Worm (Caenorhabditis elegans) whole organism, L3 larva: ENCODE data around the gene rpl-33.

Source experiments
- R02D3.7 ChIP-seq: fragments of 150-350 bp; optimal IDR thresholded peaks from 2 replicates; lab custom pipeline; 2014; ENCODE audit warnings: missing biosample characterization, missing genetic modification characterization
- ZK546.5 ChIP-seq: sonication (generic microtip); optimal IDR thresholded peaks from 2 replicates; lab custom pipeline; 2017; ENCODE audit warnings: missing biosample characterization, missing genetic modification characterization
- aly-2 ChIP-seq: fragments of 150-350 bp; optimal IDR thresholded peaks from 2 replicates; lab custom pipeline; 2014; ENCODE audit warnings: missing biosample characterization, missing genetic modification characterization
- ama-1 ChIP-seq: fragments of 150-350 bp; optimal IDR thresholded peaks from 2 replicates; lab custom pipeline; 2018
- ceh-16 ChIP-seq: sonication (generic microtip); optimal IDR thresholded peaks from 2 replicates; lab custom pipeline; 2017; ENCODE audit warnings: missing biosample characterization, missing genetic modification characterization
- ceh-28 ChIP-seq: fragments of 150-350 bp; optimal IDR thresholded peaks from 2 replicates; lab custom pipeline; 2014; ENCODE audit warnings: missing biosample characterization, missing genetic modification reagents, missing genetic modification characterization
- daf-12 ChIP-seq: fragments of 150-350 bp; optimal IDR thresholded peaks from 2 replicates; lab custom pipeline; 2014; ENCODE audit warnings: missing biosample characterization, missing genetic modification reagents, missing genetic modification characterization
- egl-27 ChIP-seq: sonication (generic microtip); optimal IDR thresholded peaks from 4 replicates; lab custom pipeline; 2017; ENCODE audit warnings: missing biosample characterization, missing genetic modification reagents, missing genetic modification characterization
- egl-5 ChIP-seq: fragments of 150-350 bp; optimal IDR thresholded peaks from 2 replicates; lab custom pipeline; 2017; ENCODE audit warnings: missing biosample characterization, missing genetic modification reagents, missing genetic modification characterization, inconsistent platforms
- elt-2 ChIP-seq: sonication (generic microtip); optimal IDR thresholded peaks from 2 replicates; lab custom pipeline; 2016; ENCODE audit warnings: missing genetic modification reagents, mild to moderate bottlenecking, missing genetic modification characterization, missing compliant biosample characterization
- elt-3 ChIP-seq, 3 experiments: fragments of 150-350 bp in 1 of 3; sonication (generic microtip) in 2 of 3; optimal IDR thresholded peaks; 2 replicates in 2 of 3; 4 replicates in 1 of 3; lab custom pipeline; 2014 to 2017; ENCODE audit warnings: missing biosample characterization in 3 of 3, missing genetic modification characterization in 3 of 3
- eor-1 ChIP-seq, 2 experiments: fragments of 150-350 bp; optimal IDR thresholded peaks; 2 replicates each; lab custom pipeline; 2014 to 2018; ENCODE audit warnings: missing biosample characterization in 2 of 2, missing genetic modification characterization in 2 of 2
- fos-1 ChIP-seq: fragments of 150-350 bp; optimal IDR thresholded peaks from 2 replicates; lab custom pipeline; 2014; ENCODE audit warnings: missing biosample characterization, missing genetic modification characterization
- jun-1 ChIP-seq: fragments of 150-350 bp; optimal IDR thresholded peaks from 2 replicates; lab custom pipeline; 2014; ENCODE audit warnings: missing biosample characterization, missing genetic modification reagents, missing genetic modification characterization
- lin-15B ChIP-seq: fragments of 150-350 bp; optimal IDR thresholded peaks from 2 replicates; lab custom pipeline; 2014; ENCODE audit warnings: missing biosample characterization, missing genetic modification characterization
- mdl-1 ChIP-seq: fragments of 150-350 bp; optimal IDR thresholded peaks from 2 replicates; lab custom pipeline; 2014; ENCODE audit warnings: missing biosample characterization, missing genetic modification characterization
- mml-1 ChIP-seq: fragments of 150-350 bp; sonication (generic microtip); optimal IDR thresholded peaks from 3 replicates; lab custom pipeline; 2014; ENCODE audit warnings: missing biosample characterization, missing genetic modification characterization
- nfya-1 ChIP-seq: sonication (generic microtip); optimal IDR thresholded peaks from 2 replicates; lab custom pipeline; 2017; ENCODE audit warnings: missing genetic modification characterization, mild to moderate bottlenecking, missing compliant biosample characterization, antibody characterized with exemption, moderate library complexity; ENCODE audit not compliant: insufficient read depth
- nhr-23 ChIP-seq: fragments of 150-350 bp; optimal IDR thresholded peaks from 2 replicates; lab custom pipeline; 2014; ENCODE audit warnings: missing biosample characterization, missing genetic modification reagents, missing genetic modification characterization
- nhr-237 ChIP-seq: fragments of 150-350 bp; optimal IDR thresholded peaks from 2 replicates; lab custom pipeline; 2014; ENCODE audit warnings: missing biosample characterization, missing genetic modification characterization
- nhr-25 ChIP-seq: sonication (generic microtip); optimal IDR thresholded peaks from 2 replicates; lab custom pipeline; 2017; ENCODE audit warnings: missing biosample characterization, missing genetic modification characterization
- nhr-28 ChIP-seq: fragments of 150-350 bp; optimal IDR thresholded peaks from 2 replicates; lab custom pipeline; 2014; ENCODE audit warnings: missing biosample characterization, missing genetic modification characterization
- nhr-77 ChIP-seq: fragments of 150-350 bp; optimal IDR thresholded peaks from 2 replicates; lab custom pipeline; 2014; ENCODE audit warnings: missing biosample characterization, missing genetic modification characterization
- pha-4 ChIP-seq: fragments of 150-350 bp; optimal IDR thresholded peaks from 2 replicates; lab custom pipeline; 2014; ENCODE audit warnings: missing biosample characterization, missing genetic modification reagents, missing genetic modification characterization
- pqm-1 ChIP-seq: fragments of 150-350 bp; optimal IDR thresholded peaks from 2 replicates; lab custom pipeline; 2017; ENCODE audit warnings: missing biosample characterization, missing genetic modification characterization, inconsistent platforms
- sea-2 ChIP-seq: fragments of 150-350 bp; sonication (generic microtip); optimal IDR thresholded peaks from 4 replicates; lab custom pipeline; 2014; ENCODE audit warnings: missing biosample characterization, missing genetic modification reagents, missing genetic modification characterization
- skn-1 ChIP-seq: fragments of 150-350 bp; optimal IDR thresholded peaks from 2 replicates; lab custom pipeline; 2014; ENCODE audit warnings: missing biosample characterization, missing genetic modification characterization
- tbx-2 ChIP-seq: sonication (generic microtip); optimal IDR thresholded peaks from 2 replicates; lab custom pipeline; 2016; ENCODE audit warnings: mild to moderate bottlenecking, missing genetic modification characterization, missing compliant biosample characterization
- zag-1 ChIP-seq: fragments of 150-350 bp; optimal IDR thresholded peaks from 2 replicates; lab custom pipeline; 2014; ENCODE audit warnings: missing biosample characterization, missing genetic modification characterization

Gene rpl-33

DNA sequence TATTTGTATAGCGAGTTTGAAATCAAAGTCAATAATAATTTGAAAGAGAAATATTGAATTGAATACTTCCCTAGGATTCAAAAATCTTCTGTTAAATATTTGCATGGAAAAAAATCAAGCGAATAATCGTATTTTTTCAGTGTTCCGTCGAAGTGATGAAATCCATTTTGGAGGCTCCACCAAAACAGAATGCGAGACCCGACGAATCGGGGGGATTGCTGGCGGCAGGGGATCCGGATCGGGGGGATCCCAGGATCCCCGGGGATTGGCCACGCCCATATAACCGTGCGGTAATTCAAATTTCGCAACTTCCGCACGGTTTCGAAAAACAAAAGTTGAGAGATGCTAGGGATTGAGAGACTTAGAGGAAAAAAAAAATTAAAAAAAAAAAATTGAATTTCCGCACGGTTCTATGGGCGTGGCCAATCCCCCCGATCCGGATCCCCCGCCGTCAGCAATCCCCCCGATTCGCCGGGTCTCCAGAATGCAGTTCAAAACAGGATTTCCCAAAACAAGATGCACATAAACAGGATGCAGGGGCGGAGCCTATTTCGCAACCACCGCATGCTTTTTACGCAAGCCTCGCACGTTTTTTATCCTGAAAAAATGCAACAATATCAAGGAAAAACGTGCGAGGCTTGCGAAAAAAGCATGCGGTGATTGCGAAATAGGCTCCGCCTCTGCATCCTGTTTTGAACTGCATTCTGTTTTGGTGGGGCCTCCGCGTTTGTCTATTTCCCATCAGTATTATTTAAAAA, 17.5 kb downstream of the rpl-33 start, which contains the start of gene F10E7.11:
F10E7.11 (minus strand) TSS at position 232 of the 758 bp plus-strand sequence.
- TF ChIP-seq mml-1 (tag; lab: Kevin White, UChicago) (no peak), nhr-23 (tag; lab: Kevin White, UChicago) (no peak), ZK546.5 (tag; lab: Kevin White, UChicago) (no peak), ama-1 (lab: Kevin White, UChicago) (no peak), nfya-1 (tag; lab: Kevin White, UChicago) (peak; percentile 11), lin-15B (tag; lab: Kevin White, UChicago) (peak; percentile 2)
- TF ChIP-seq, all 47 proteins: peak for 2

DNA sequence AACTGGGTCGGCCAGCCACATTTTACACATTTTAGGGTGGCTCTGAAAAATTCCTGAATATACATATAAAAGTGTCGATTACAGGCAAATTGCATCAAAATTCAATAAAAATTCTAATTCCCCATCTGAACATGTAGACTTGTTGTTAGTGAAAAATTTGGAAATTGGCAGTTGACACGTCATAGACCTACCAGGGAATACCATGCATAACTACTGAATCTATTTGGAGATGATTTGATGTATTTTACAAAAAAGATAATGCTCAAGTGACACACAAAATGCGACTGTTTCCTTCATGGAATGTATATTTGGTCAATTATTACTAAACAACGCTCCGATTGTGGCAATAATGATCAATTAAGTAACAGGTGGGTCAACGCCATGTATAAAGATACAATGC, 21.1 kb downstream of the rpl-33 start, which contains the start of gene F10E7.1:
F10E7.1 (plus strand) TSS at position 301 of the 400 bp plus-strand sequence.
- no peak for TF ChIP-seq eor-1 (tag; optimal IDR thresholded peaks at IDR 0.05; lab: Kevin White, UChicago)
- TF ChIP-seq, all 47 proteins: peak for 0

DNA sequence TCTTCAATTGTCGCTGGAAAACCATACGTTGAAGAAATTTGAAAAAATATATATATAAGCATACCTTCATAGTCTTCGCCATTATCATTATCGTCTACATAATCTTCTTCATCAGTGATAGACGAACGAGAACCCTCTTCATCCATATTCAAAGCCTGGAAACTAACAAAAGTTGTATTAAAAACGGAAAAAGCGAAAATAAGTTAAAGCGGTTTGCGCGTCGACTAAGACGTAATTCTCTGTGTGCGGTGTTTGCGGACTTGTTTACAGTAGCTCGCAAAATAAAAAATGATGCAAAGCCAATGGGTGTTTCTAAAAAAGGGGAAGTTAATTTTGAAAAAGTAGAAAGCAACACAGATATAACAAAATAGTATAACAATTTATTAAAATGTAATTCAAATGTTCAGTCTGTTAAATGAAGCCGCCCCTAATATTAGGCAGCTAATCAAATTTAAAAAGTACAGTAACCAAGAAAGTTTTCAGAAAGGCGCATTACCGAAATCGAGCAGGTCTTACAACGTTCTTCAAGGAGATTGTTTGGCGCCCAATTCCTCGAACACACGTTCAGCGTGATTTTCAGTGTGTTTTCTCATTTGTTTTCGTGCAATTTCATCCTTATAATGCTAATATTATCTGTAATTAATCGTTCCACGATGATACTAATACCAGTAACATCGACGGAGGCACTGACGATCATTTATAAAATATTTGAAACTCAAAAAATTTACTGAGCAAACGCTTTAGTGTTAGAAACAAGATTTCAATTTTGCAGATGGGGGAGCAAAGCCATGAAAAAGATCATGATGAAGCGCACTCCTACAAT, 26.7 kb downstream of the rpl-33 start, which contains the start of the genes T07F8.4 and gld-3:
T07F8.4 (minus strand) TSS at position 162 of the 823 bp plus-strand sequence.
gld-3 (plus strand) TSS at position 773 of the 823 bp plus-strand sequence.
- TF ChIP-seq egl-5 (tag; lab: Kevin White, UChicago), result no peak
- no peak for TF ChIP-seq nhr-28 (tag; lab: Kevin White, UChicago)
- peak; percentile 36 for TF ChIP-seq lin-15B (tag; lab: Kevin White, UChicago)
- TF ChIP-seq ceh-28 (tag; lab: Kevin White, UChicago), result no peak
- peak; percentile 83 for TF ChIP-seq nfya-1 (tag; lab: Kevin White, UChicago)
- peak; percentile 14 for TF ChIP-seq nhr-25 (tag; lab: Kevin White, UChicago)

DNA sequence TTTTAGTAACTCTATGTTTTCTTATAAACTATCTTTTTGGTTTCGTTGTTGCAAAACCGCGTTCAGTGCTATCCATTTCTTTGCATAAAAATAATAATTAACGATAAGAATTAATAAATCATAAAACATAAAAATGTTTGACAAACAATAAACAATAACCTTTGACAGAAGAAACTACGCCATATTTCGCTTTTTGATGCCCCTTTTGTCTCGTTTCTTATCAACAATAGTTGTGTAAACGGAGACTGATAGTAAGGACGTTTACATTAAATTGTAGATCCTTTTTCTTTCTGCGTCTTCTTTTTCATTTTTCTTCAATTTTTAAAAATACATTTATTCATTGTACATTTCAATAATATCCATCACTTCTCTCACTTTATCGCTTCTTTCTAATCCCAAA, 33.7 kb downstream of the rpl-33 start:
- peak; percentile 76 for TF ChIP-seq pha-4 (tag; lab: Kevin White, UChicago)
- TF ChIP-seq pqm-1, result peak; percentile 86
- peak; percentile 82 for TF ChIP-seq elt-2
- no peak for TF ChIP-seq ZK546.5 (tag; lab: Kevin White, UChicago)
- no peak for TF ChIP-seq ceh-16 (tag; lab: Kevin White, UChicago)

DNA sequence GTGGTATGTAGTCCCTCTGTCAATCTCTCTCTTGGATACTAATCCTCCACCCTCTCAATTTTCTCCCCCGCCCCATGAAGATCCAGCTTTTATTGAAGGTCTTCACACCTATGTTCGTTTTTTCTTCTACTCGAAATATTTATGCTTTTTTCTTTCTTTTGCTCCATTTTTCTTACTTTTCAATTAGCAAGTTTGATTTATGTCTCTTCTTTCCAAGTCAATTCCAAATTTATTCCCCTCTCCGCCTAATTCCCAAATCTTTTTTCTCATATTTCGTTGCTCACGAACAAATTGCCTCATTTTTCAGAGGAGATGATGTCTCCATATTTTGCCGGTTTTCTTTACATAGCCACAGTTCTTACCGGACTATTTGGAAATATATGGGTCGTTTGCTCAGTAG, 38.9 kb downstream of the rpl-33 start, which contains the start of gene npr-31:
npr-31 (plus strand) TSS at position 301 of the 400 bp plus-strand sequence.
- no peak for TF ChIP-seq daf-12 (tag; lab: Kevin White, UChicago)
- TF ChIP-seq elt-3 (tag; optimal IDR thresholded peaks at IDR 0.05; lab: Kevin White, UChicago), result no peak
- TF ChIP-seq nhr-237 (tag; lab: Kevin White, UChicago), result no peak
- TF ChIP-seq egl-27 (tag; lab: Kevin White, UChicago), result no peak
- TF ChIP-seq tbx-2 (tag; lab: Kevin White, UChicago), result no peak
- no peak for TF ChIP-seq nhr-77
- no peak for TF ChIP-seq sea-2 (GFP tag; lab: Kevin White, UChicago)
- TF ChIP-seq nhr-23 (tag; lab: Kevin White, UChicago), result no peak
- no peak for TF ChIP-seq egl-5 (tag; lab: Kevin White, UChicago)
- no peak for TF ChIP-seq pha-4 (tag; lab: Kevin White, UChicago)
- TF ChIP-seq elt-2, result no peak
- TF ChIP-seq fos-1 (tag; lab: Kevin White, UChicago), result no peak
- TF ChIP-seq jun-1, result no peak
- TF ChIP-seq R02D3.7 (tag; lab: Kevin White, UChicago), result no peak
- no peak for TF ChIP-seq ceh-28 (tag; lab: Kevin White, UChicago)
- TF ChIP-seq ZK546.5 (tag; lab: Kevin White, UChicago), result no peak
- TF ChIP-seq mdl-1 (tag; lab: Kevin White, UChicago), result no peak

DNA sequence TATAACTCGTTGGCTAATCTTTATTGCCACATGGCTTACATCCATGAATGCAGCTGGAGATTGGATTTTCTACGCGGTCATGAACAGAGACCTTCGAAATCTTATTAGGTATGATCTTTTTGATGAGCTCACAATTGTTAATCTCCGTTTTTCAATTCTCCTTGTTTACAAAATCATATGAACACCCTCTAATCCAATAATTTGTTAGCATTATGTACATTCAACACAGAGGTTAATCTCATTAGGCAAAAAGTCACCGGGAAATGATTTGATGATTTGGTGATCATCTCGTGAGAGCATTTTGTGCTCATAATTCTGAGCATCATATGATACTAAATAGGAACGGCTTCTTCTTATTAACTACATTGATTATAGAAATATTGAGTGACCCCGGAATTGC, 40.9 kb downstream of the rpl-33 start:
- TF ChIP-seq zag-1 (tag; lab: Kevin White, UChicago), result no peak
- TF ChIP-seq mdl-1 (tag; lab: Kevin White, UChicago), result no peak
- no peak for TF ChIP-seq elt-3 (tag; optimal IDR thresholded peaks at IDR 0.05; lab: Kevin White, UChicago)
- TF ChIP-seq skn-1, result no peak
- TF ChIP-seq pha-4 (tag; lab: Kevin White, UChicago), result no peak
- no peak for TF ChIP-seq aly-2 (tag; lab: Kevin White, UChicago)
